Fruit fly (Drosophila melanogaster) whole organism, embryonic: ENCODE measurements around the gene CG43679.

ENCODE experiments used
- Abd-B ChIP-seq: fragments of 200-800 bp; sonication (Bioruptor generic); optimal IDR thresholded peaks from 2 replicates; lab custom pipeline; 2018; ENCODE audit warnings: missing biosample characterization, mild to moderate bottlenecking, missing genetic modification characterization, moderate library complexity
- BEAF-32 ChIP-seq: fragments of 200-800 bp; sonication (Bioruptor generic); optimal IDR thresholded peaks from 3 replicates; lab custom pipeline; 2017; ENCODE audit warnings: missing biosample characterization, missing genetic modification characterization, mild to moderate bottlenecking, moderate library complexity, missing genetic modification reagents
- CG11696 ChIP-seq: fragments of 200-800 bp; sonication (Bioruptor generic); IDR thresholded peaks from 2 replicates; pipeline ENCODE4 v1.3.6; 2022; ENCODE audit warnings: missing biosample characterization, missing genetic modification characterization
- CG12942 ChIP-seq: fragments of 200-800 bp; sonication (Bioruptor generic); optimal IDR thresholded peaks from 3 replicates; lab custom pipeline; 2016; ENCODE audit warnings: missing biosample characterization, missing genetic modification characterization
- CG13424 ChIP-seq: fragments of 200-800 bp; sonication (Bioruptor generic); optimal IDR thresholded peaks from 2 replicates; lab custom pipeline; 2019; ENCODE audit warnings: missing biosample characterization, mild to moderate bottlenecking, missing genetic modification characterization, moderate library complexity
- CG15696 ChIP-seq: fragments of 200-800 bp; sonication (Bioruptor generic); optimal IDR thresholded peaks from 2 replicates; lab custom pipeline; 2019; ENCODE audit warnings: missing biosample characterization, mild to moderate bottlenecking, missing genetic modification characterization, moderate library complexity
- CG1602 ChIP-seq: fragments of 200-800 bp; sonication (Bioruptor generic); optimal IDR thresholded peaks from 3 replicates; lab custom pipeline; 2016; ENCODE audit warnings: missing biosample characterization, missing genetic modification characterization
- CG2129 ChIP-seq: fragments of 200-800 bp; sonication (Bioruptor generic); IDR thresholded peaks from 2 replicates; pipeline ENCODE4 v1.3.6; 2022; ENCODE audit warnings: missing biosample characterization, missing genetic modification characterization; ENCODE audit not compliant: partially characterized antibody
- CG3281 ChIP-seq: fragments of 200-800 bp; sonication (Bioruptor generic); optimal IDR thresholded peaks from 3 replicates; lab custom pipeline; 2017; ENCODE audit warnings: missing biosample characterization, mild to moderate bottlenecking, missing genetic modification characterization
- CG6654 ChIP-seq: fragments of 200-800 bp; sonication (Bioruptor generic); optimal IDR thresholded peaks from 2 replicates; lab custom pipeline; 2017; ENCODE audit warnings: missing biosample characterization, mild to moderate bottlenecking, missing genetic modification characterization
- CG8924 ChIP-seq: fragments of 200-800 bp; optimal IDR thresholded peaks from 3 replicates; lab custom pipeline; 2019; ENCODE audit warnings: missing biosample characterization, mild to moderate bottlenecking, missing genetic modification characterization, moderate library complexity
- CG9437 ChIP-seq: fragments of 200-800 bp; sonication (Bioruptor generic); optimal IDR thresholded peaks from 2 replicates; lab custom pipeline; 2018; ENCODE audit warnings: missing biosample characterization, mild to moderate bottlenecking, missing genetic modification characterization
- CG9817 ChIP-seq: fragments of 200-800 bp; sonication (Bioruptor generic); optimal IDR thresholded peaks from 2 replicates; lab custom pipeline; 2018; ENCODE audit warnings: missing biosample characterization, mild to moderate bottlenecking, missing genetic modification characterization, moderate library complexity
- CrebB ChIP-seq: fragments of 200-800 bp; sonication (Bioruptor generic); optimal IDR thresholded peaks from 3 replicates; lab custom pipeline; 2018; ENCODE audit warnings: missing biosample characterization, mild to moderate bottlenecking, missing genetic modification characterization
- Dp ChIP-seq: fragments of 200-800 bp; sonication (Bioruptor generic); optimal IDR thresholded peaks from 2 replicates; lab custom pipeline; 2018; ENCODE audit warnings: missing biosample characterization, mild to moderate bottlenecking, missing genetic modification characterization, moderate library complexity
- Fer3 ChIP-seq: fragments of 200-800 bp; sonication (Bioruptor generic); optimal IDR thresholded peaks from 2 replicates; lab custom pipeline; 2018; ENCODE audit warnings: missing biosample characterization, mild to moderate bottlenecking, missing genetic modification characterization, moderate library complexity
- HHEX ChIP-seq: fragments of 200-800 bp; sonication (Bioruptor generic); optimal IDR thresholded peaks from 3 replicates; lab custom pipeline; 2017; ENCODE audit warnings: missing biosample characterization, mild to moderate bottlenecking, missing genetic modification characterization, missing genetic modification reagents
- HmgZ ChIP-seq: fragments of 200-800 bp; sonication (Bioruptor generic); optimal IDR thresholded peaks from 2 replicates; lab custom pipeline; 2018; ENCODE audit warnings: missing biosample characterization, mild to moderate bottlenecking, missing genetic modification characterization
- Hr51 ChIP-seq, 2 experiments: fragments of 200-800 bp; sonication (Bioruptor generic); optimal IDR thresholded peaks; 2 replicates in 1 of 2; 3 replicates in 1 of 2; lab custom pipeline; 2016 to 2018; ENCODE audit warnings: missing biosample characterization in 2 of 2, missing genetic modification characterization in 2 of 2, mild to moderate bottlenecking in 1 of 2, moderate library complexity in 1 of 2
- Jarid2 ChIP-seq: fragments of 200-800 bp; sonication (Bioruptor generic); optimal IDR thresholded peaks from 3 replicates; lab custom pipeline; 2017; ENCODE audit warnings: mild to moderate bottlenecking, missing biosample characterization, missing genetic modification reagents, missing genetic modification characterization
- Mes4 ChIP-seq: fragments of 200-800 bp; sonication (Bioruptor generic); optimal IDR thresholded peaks from 2 replicates; lab custom pipeline; 2016; ENCODE audit warnings: missing biosample characterization, missing genetic modification characterization
- NC2α ChIP-seq: fragments of 200-800 bp; sonication (Bioruptor generic); optimal IDR thresholded peaks from 2 replicates; lab custom pipeline; 2016; ENCODE audit warnings: missing biosample characterization, missing genetic modification characterization
- NK7.1 ChIP-seq: fragments of 200-800 bp; sonication (Bioruptor generic); optimal IDR thresholded peaks from 3 replicates; lab custom pipeline; 2016; ENCODE audit warnings: missing biosample characterization, missing genetic modification characterization
- Poxn ChIP-seq: fragments of 200-800 bp; sonication (Bioruptor generic); IDR thresholded peaks from 2 replicates; pipeline ENCODE4 v1.3.6; 2022; ENCODE audit warnings: missing biosample characterization, missing genetic modification characterization
- Sox100B ChIP-seq: fragments of 200-800 bp; sonication (Bioruptor generic); optimal IDR thresholded peaks from 3 replicates; lab custom pipeline; 2018; ENCODE audit warnings: missing biosample characterization, mild to moderate bottlenecking, missing genetic modification characterization
- Sry-δ ChIP-seq: fragments of 200-800 bp; sonication (Bioruptor generic); optimal IDR thresholded peaks from 2 replicates; lab custom pipeline; 2016; ENCODE audit warnings: missing biosample characterization, missing genetic modification characterization
- Ssrp ChIP-seq: fragments of 200-800 bp; sonication (Bioruptor generic); optimal IDR thresholded peaks from 2 replicates; lab custom pipeline; 2018; ENCODE audit warnings: missing biosample characterization, mild to moderate bottlenecking, missing genetic modification characterization, moderate library complexity
- amos ChIP-seq: fragments of 200-800 bp; sonication (Bioruptor generic); IDR thresholded peaks from 2 replicates; pipeline ENCODE4 v1.3.6; 2022; ENCODE audit warnings: missing biosample characterization, missing genetic modification characterization; ENCODE audit not compliant: partially characterized antibody
- ara ChIP-seq: fragments of 200-800 bp; sonication (Bioruptor generic); IDR thresholded peaks from 2 replicates; pipeline ENCODE4 v1.3.6; 2022; ENCODE audit warnings: missing biosample characterization, missing genetic modification characterization
- bsh ChIP-seq, 2 experiments: fragments of 200-800 bp; sonication (Bioruptor generic); optimal IDR thresholded peaks; 2 replicates each; lab custom pipeline; 2017 to 2018; ENCODE audit warnings: mild to moderate bottlenecking in 2 of 2, missing biosample characterization in 2 of 2, missing genetic modification characterization in 2 of 2, moderate library complexity in 1 of 2
- crp ChIP-seq, 2 experiments: fragments of 200-800 bp; sonication (Bioruptor generic); optimal IDR thresholded peaks; 2 replicates in 1 of 2; 3 replicates in 1 of 2; lab custom pipeline; 2017; ENCODE audit warnings: missing biosample characterization in 2 of 2, missing genetic modification characterization in 2 of 2, mild to moderate bottlenecking in 1 of 2, moderate library complexity in 1 of 2
- dan ChIP-seq: fragments of 200-800 bp; sonication (Bioruptor generic); IDR thresholded peaks from 2 replicates; pipeline ENCODE4 v1.3.6; 2022; ENCODE audit warnings: missing biosample characterization, missing genetic modification characterization
- dmrt99B ChIP-seq: fragments of 200-800 bp; sonication (Bioruptor generic); optimal IDR thresholded peaks from 2 replicates; lab custom pipeline; 2018; ENCODE audit warnings: missing biosample characterization, mild to moderate bottlenecking, missing genetic modification characterization, moderate library complexity
- fd3F ChIP-seq: fragments of 200-800 bp; sonication (Bioruptor generic); optimal IDR thresholded peaks from 2 replicates; lab custom pipeline; 2018; ENCODE audit warnings: missing biosample characterization, mild to moderate bottlenecking, missing genetic modification characterization, moderate library complexity
- ftz-f1 ChIP-seq: fragments of 200-800 bp; sonication (Bioruptor generic); optimal IDR thresholded peaks from 2 replicates; lab custom pipeline; 2016; ENCODE audit warnings: missing biosample characterization, missing genetic modification characterization
- gcm2 ChIP-seq: fragments of 200-800 bp; sonication (Bioruptor generic); optimal IDR thresholded peaks from 2 replicates; lab custom pipeline; 2016; ENCODE audit warnings: missing biosample characterization, missing genetic modification characterization
- h ChIP-seq: fragments of >200 bp; optimal IDR thresholded peaks from 2 replicates; lab custom pipeline; 2017
- ham ChIP-seq: fragments of 200-800 bp; sonication (Bioruptor generic); IDR thresholded peaks from 2 replicates; pipeline ENCODE4 v1.3.6; 2022; ENCODE audit warnings: missing biosample characterization, missing genetic modification characterization
- knrl ChIP-seq: fragments of 200-800 bp; sonication (Bioruptor generic); IDR thresholded peaks from 3 replicates; pipeline ENCODE4 v1.3.6; 2022; ENCODE audit warnings: missing biosample characterization, missing genetic modification characterization; ENCODE audit not compliant: partially characterized antibody
- lola ChIP-seq, 3 experiments: fragments of >200 bp in 2 of 3; fragments of 200-800 bp in 1 of 3; sonication (Bioruptor generic) in 1 of 3; optimal IDR thresholded peaks; 2 replicates each; lab custom pipeline; 2017 to 2019; ENCODE audit warnings: missing biosample characterization in 3 of 3, missing genetic modification characterization in 3 of 3, mild to moderate bottlenecking in 1 of 3, moderate library complexity in 1 of 3
- mirr ChIP-seq: fragments of 200-800 bp; sonication (Bioruptor generic); optimal IDR thresholded peaks from 3 replicates; lab custom pipeline; 2018; ENCODE audit warnings: missing biosample characterization, mild to moderate bottlenecking, missing genetic modification characterization
- schlank ChIP-seq: fragments of 200-800 bp; sonication (Bioruptor generic); optimal IDR thresholded peaks from 2 replicates; lab custom pipeline; 2018; ENCODE audit warnings: missing biosample characterization, mild to moderate bottlenecking, missing genetic modification characterization
- so ChIP-seq: fragments of 200-800 bp; sonication (Bioruptor generic); IDR thresholded peaks from 3 replicates; pipeline ENCODE4 v1.3.6; 2022; ENCODE audit warnings: missing biosample characterization, missing genetic modification characterization
- sqz ChIP-seq: fragments of 200-800 bp; sonication (Bioruptor generic); optimal IDR thresholded peaks from 3 replicates; lab custom pipeline; 2018; ENCODE audit warnings: missing biosample characterization, mild to moderate bottlenecking, missing genetic modification characterization
- tll ChIP-seq, 2 experiments: fragments of 200-800 bp in 1 of 2; fragments of >200 bp in 1 of 2; sonication (Bioruptor generic) in 1 of 2; optimal IDR thresholded peaks; 2 replicates each; lab custom pipeline; 2017 to 2019; ENCODE audit warnings: missing biosample characterization in 2 of 2, missing genetic modification characterization in 2 of 2, mild to moderate bottlenecking in 1 of 2, moderate library complexity in 1 of 2
- unpg ChIP-seq: fragments of 200-800 bp; sonication (Bioruptor generic); optimal IDR thresholded peaks from 3 replicates; lab custom pipeline; 2018; ENCODE audit warnings: missing biosample characterization, mild to moderate bottlenecking, missing genetic modification characterization, moderate library complexity
- zen ChIP-seq: fragments of 200-800 bp; sonication (Bioruptor generic); optimal IDR thresholded peaks from 3 replicates; lab custom pipeline; 2018; ENCODE audit warnings: missing biosample characterization, mild to moderate bottlenecking, missing genetic modification characterization, moderate library complexity
- zfh1 ChIP-seq: fragments of 200-800 bp; sonication (Bioruptor generic); IDR thresholded peaks from 3 replicates; pipeline ENCODE4 v1.3.6; 2022; ENCODE audit warnings: missing biosample characterization, missing genetic modification characterization

The CG43679 gene

DNA sequence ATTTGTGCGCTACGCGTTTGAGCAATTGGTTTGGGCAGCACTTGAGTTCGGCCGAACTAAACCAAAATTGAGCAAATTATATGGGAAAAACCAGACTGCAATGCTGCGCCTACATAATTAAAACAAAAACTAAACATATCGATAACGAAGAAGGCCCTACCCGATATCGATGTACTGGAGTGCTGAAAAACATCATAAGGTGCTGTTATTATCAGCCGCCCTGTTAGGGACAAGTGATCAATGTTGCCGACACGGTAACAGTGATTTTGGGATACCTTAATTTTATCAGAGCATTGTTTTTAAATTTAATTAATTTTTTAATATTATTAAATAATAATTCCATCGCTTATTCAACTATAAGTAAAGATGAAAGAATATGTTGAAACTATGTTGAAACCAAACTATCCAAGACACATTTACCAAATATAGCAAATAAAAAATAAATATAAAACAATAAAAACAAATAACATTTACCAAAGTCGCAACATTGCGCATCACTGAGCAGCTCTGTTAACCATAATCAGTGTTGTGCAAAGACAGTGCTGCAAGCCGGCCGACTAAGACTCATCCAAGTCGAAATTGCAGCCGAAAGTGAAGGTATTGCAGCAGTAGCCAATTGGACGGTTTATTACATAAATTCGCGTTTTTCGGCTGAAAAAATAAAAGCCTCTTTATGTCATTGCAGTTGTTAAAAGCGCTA, 43.5 kb upstream of the CG43679 start, which contains the start of the genes sstn, Plp and GlyRS (continued):
- peak in 1 of 2 experiments; percentile 33 for TF ChIP-seq crp (GFP tag; optimal IDR thresholded peaks at IDR 0.05; lab: Kevin White, UChicago)
- peak; percentile 7 for TF ChIP-seq HmgZ (tag; lab: Kevin White, UChicago)
- peak; percentile 70 for TF ChIP-seq BEAF-32 (GFP tag; lab: Kevin White, UChicago)
- TF ChIP-seq CG12942 (GFP tag; lab: Kevin White, UChicago): no peak
- TF ChIP-seq CG8924: peak; percentile 29
- TF ChIP-seq schlank (tag; lab: Kevin White, UChicago): no peak
- no peak for TF ChIP-seq Poxn (GFP tag; lab: Robert Waterston, UW)
- TF ChIP-seq CG9817 (tag; lab: Kevin White, UChicago): peak; percentile 42
- no peak for TF ChIP-seq Abd-B (GFP tag; lab: Kevin White, UChicago)
- no peak for TF ChIP-seq ftz-f1 (GFP tag; lab: Kevin White, UChicago)
- TF ChIP-seq Hr51 (GFP tag; optimal IDR thresholded peaks at IDR 0.05; lab: Kevin White, UChicago): peak in 1 of 2 experiments; percentile 30
- TF ChIP-seq CG2129 (GFP tag; lab: Robert Waterston, UW): no peak; the same call in 1 of the 2 replicates
- peak; percentile 5 for TF ChIP-seq zen (tag; lab: Kevin White, UChicago)
- TF ChIP-seq CG6654 (GFP tag; lab: Kevin White, UChicago): no peak
- peak; percentile 61 for TF ChIP-seq Jarid2 (GFP tag; lab: Kevin White, UChicago)
- TF ChIP-seq Sox100B (GFP tag; lab: Kevin White, UChicago): peak; percentile 68
- peak; percentile 17 for TF ChIP-seq Dp (GFP tag; lab: Kevin White, UChicago)
- peak; percentile 26 for TF ChIP-seq CG1602 (GFP tag; lab: Kevin White, UChicago)
- no peak for TF ChIP-seq CG11696 (GFP tag; lab: Robert Waterston, UW)
- TF ChIP-seq Fer3 (tag; lab: Kevin White, UChicago): peak; percentile 16
- no peak for TF ChIP-seq HHEX
- TF ChIP-seq CG9437: no peak
- no peak for TF ChIP-seq h (lab: Kevin White, UChicago)
- no peak for TF ChIP-seq dan
- TF ChIP-seq CG15696: peak; percentile 37
- TF ChIP-seq CG13424: peak; percentile 32
- no peak for TF ChIP-seq NK7.1
- peak; percentile 39 for TF ChIP-seq CG3281 (GFP tag; lab: Kevin White, UChicago)
- no peak for TF ChIP-seq ham (GFP tag; lab: Robert Waterston, UW)
- TF ChIP-seq knrl (GFP tag; lab: Robert Waterston, UW): no peak
- TF ChIP-seq bsh (GFP tag; optimal IDR thresholded peaks at IDR 0.05; lab: Kevin White, UChicago): peak in 1 of 2 experiments; percentile 19
- peak; percentile 6 for TF ChIP-seq Sry-δ (GFP tag; lab: Kevin White, UChicago)
- peak in 1 of 2 experiments; percentile 13 for TF ChIP-seq tll (GFP tag; optimal IDR thresholded peaks at IDR 0.05; lab: Kevin White, UChicago)
- TF ChIP-seq Mes4 (GFP tag; lab: Kevin White, UChicago): no peak
- TF ChIP-seq sqz: peak; percentile 13
- no peak for TF ChIP-seq ara
- TF ChIP-seq NC2α: no peak
- TF ChIP-seq amos (GFP tag; lab: Robert Waterston, UW): peak; percentile 61
- no peak for TF ChIP-seq so (GFP tag; lab: Robert Waterston, UW)
- peak; percentile 12 for TF ChIP-seq Ssrp
- peak in 1 of 3 experiments; percentile 40 for TF ChIP-seq lola (GFP tag; optimal IDR thresholded peaks at IDR 0.05; lab: Kevin White, UChicago)
- peak; percentile 23 for TF ChIP-seq dmrt99B (tag; lab: Kevin White, UChicago)
- no peak for TF ChIP-seq gcm2 (GFP tag; lab: Kevin White, UChicago)
- TF ChIP-seq zfh1: no peak
- no peak for TF ChIP-seq fd3F
- no peak for TF ChIP-seq CrebB (tag; lab: Kevin White, UChicago)
- peak; percentile 8 for TF ChIP-seq unpg (GFP tag; lab: Kevin White, UChicago)
- TF ChIP-seq mirr (GFP tag; lab: Kevin White, UChicago): no peak
